Fruit fly (Drosophila melanogaster) whole organism, embryonic: ENCODE data around the gene Dph5.

Experiments used
- CG11085 ChIP-seq: fragments of 200-800 bp; sonication (Bioruptor generic); IDR thresholded peaks from 2 replicates; pipeline ENCODE4 v1.3.6; 2022; ENCODE audit warnings: missing biosample characterization, missing genetic modification characterization
- CG12071 ChIP-seq: fragments of 200-800 bp; sonication (Bioruptor generic); optimal IDR thresholded peaks from 3 replicates; lab custom pipeline; 2018; ENCODE audit warnings: missing biosample characterization, mild to moderate bottlenecking, missing genetic modification characterization
- CG2120 ChIP-seq: fragments of 200-800 bp; sonication (Bioruptor generic); optimal IDR thresholded peaks from 3 replicates; lab custom pipeline; 2016; ENCODE audit warnings: missing biosample characterization, missing genetic modification characterization
- CG9437 ChIP-seq: fragments of 200-800 bp; sonication (Bioruptor generic); optimal IDR thresholded peaks from 2 replicates; lab custom pipeline; 2018; ENCODE audit warnings: missing biosample characterization, mild to moderate bottlenecking, missing genetic modification characterization
- Sox102F ChIP-seq: fragments of 200-800 bp; sonication (Bioruptor generic); optimal IDR thresholded peaks from 2 replicates; lab custom pipeline; 2018; ENCODE audit warnings: missing biosample characterization, mild to moderate bottlenecking, missing genetic modification characterization, moderate library complexity
- bigmax ChIP-seq: fragments of 200-800 bp; sonication (Bioruptor generic); optimal IDR thresholded peaks from 2 replicates; lab custom pipeline; 2018; ENCODE audit warnings: missing biosample characterization, mild to moderate bottlenecking, missing genetic modification characterization
- br ChIP-seq: fragments of >200 bp; optimal IDR thresholded peaks from 2 replicates; lab custom pipeline; 2017
- oc ChIP-seq: fragments of 200-800 bp; sonication (Bioruptor generic); optimal IDR thresholded peaks from 2 replicates; lab custom pipeline; 2018; ENCODE audit warnings: missing biosample characterization, mild to moderate bottlenecking, missing genetic modification characterization, moderate library complexity

dm6 chr3R:22616211-22616610, 33.2 kb upstream of the Dph5 start, which contains the start of gene CG31161:
- TF ChIP-seq CG2120 (GFP tag; lab: Kevin White, UChicago): no peak
- TF ChIP-seq CG11085: no peak
- no peak for TF ChIP-seq CG12071 (GFP tag; lab: Kevin White, UChicago)
- no peak for TF ChIP-seq oc (tag; lab: Kevin White, UChicago)
- TF ChIP-seq bigmax (GFP tag; lab: Kevin White, UChicago): no peak
- no peak for TF ChIP-seq br (lab: Kevin White, UChicago)
- no peak for TF ChIP-seq CG9437 (GFP tag; lab: Kevin White, UChicago)
- no peak for TF ChIP-seq Sox102F
